Fruit fly (Drosophila melanogaster): ENCODE results near the gene mRNA-cap.

The mRNA-cap gene

DNA sequence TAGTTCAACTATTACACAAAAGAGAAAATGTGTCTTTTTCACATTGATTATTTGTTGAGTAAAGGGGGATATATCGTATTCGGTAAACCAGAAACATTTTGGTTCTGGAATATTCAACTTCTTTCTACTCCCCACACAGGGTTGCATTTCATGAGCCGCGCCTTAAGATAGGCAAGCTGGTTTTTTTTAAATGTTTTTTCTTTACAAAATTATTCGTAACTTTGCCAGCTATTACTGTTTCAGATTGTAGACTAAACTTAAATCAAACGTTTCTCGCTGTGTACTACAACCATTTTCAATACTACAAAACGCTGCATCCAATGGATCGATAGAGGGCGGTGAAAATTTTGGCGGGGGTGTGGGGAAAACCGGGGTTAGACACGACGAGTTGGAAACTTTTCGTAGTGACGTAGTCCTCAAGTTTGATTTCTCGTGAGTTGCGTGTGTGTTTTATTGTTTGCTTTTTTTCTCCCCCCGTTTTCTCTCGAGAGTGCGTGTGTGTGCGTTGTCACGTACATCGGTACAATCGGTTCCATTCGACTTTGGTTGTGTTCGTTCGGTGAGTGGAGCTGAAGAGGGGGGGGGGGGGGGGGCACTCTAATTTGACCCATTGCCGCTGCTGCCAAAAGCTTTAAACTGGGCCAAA lies 29.0 kb downstream of the mRNA-cap start (continued):
- TF ChIP-seq psq (GFP tag; optimal IDR thresholded peaks at IDR 0.05), result no peak
- TF ChIP-seq CG1792 (GFP tag; optimal IDR thresholded peaks at IDR 0.05), result no peak
- no peak for TF ChIP-seq kah (GFP tag; optimal IDR thresholded peaks at IDR 0.05)
- TF ChIP-seq dm (GFP tag; optimal IDR thresholded peaks at IDR 0.05), result no peak
- no peak for TF ChIP-seq CG10366 (GFP tag; IDR thresholded peaks at IDR 0.05)
- no peak for TF ChIP-seq nom (GFP tag; optimal IDR thresholded peaks at IDR 0.05)
- TF ChIP-seq CG1602 (GFP tag; optimal IDR thresholded peaks at IDR 0.05), result peak; percentile 10
- no peak for TF ChIP-seq nerfin-2 (GFP tag; IDR thresholded peaks at IDR 0.05; ENCODE audit: partially characterized antibody)
- TF ChIP-seq CG8388 (GFP tag; optimal IDR thresholded peaks at IDR 0.05), result peak; percentile 28
- no peak for TF ChIP-seq bbx (GFP tag; IDR thresholded peaks at IDR 0.05; ENCODE audit: partially characterized antibody)
- TF ChIP-seq sisA (GFP tag; IDR thresholded peaks at IDR 0.05), result no peak; the same call in 1 of the 2 replicates
- no peak for TF ChIP-seq en (GFP tag; optimal IDR thresholded peaks at IDR 0.05)
- peak; percentile 1 for TF ChIP-seq Hr3 (GFP tag; optimal IDR thresholded peaks at IDR 0.05)
- no peak for TF ChIP-seq CG12236 (GFP tag; optimal IDR thresholded peaks at IDR 0.05)
- TF ChIP-seq CG2712 (tag; optimal IDR thresholded peaks at IDR 0.05), result peak; percentile 44
- TF ChIP-seq br (optimal IDR thresholded peaks at IDR 0.05), result no peak
- TF ChIP-seq Neu2 (GFP tag; optimal IDR thresholded peaks at IDR 0.05; ENCODE audit: borderline replicate concordance), result no peak
- no peak for TF ChIP-seq gce (GFP tag; IDR thresholded peaks at IDR 0.05)
- no peak for TF ChIP-seq Ravus (GFP tag; IDR thresholded peaks at IDR 0.05)
- TF ChIP-seq B-H2 (GFP tag; optimal IDR thresholded peaks at IDR 0.05), result no peak
- TF ChIP-seq maf-S (GFP tag; optimal IDR thresholded peaks at IDR 0.05), result no peak
- TF ChIP-seq bcd (GFP tag; optimal IDR thresholded peaks at IDR 0.05), result peak; percentile 12
- TF ChIP-seq Jarid2 (GFP tag; optimal IDR thresholded peaks at IDR 0.05), result no peak
- TF ChIP-seq Fer2 (tag; optimal IDR thresholded peaks at IDR 0.05), result no peak
- TF ChIP-seq da (GFP tag; optimal IDR thresholded peaks at IDR 0.05), result no peak
- peak; percentile 43 for TF ChIP-seq CG4424 (GFP tag; optimal IDR thresholded peaks at IDR 0.05)
- TF ChIP-seq CG3065 (GFP tag; optimal IDR thresholded peaks at IDR 0.05), result no peak
- no peak for TF ChIP-seq HmgD (GFP tag; optimal IDR thresholded peaks at IDR 0.05)
- no peak for TF ChIP-seq CG6854 (GFP tag; optimal IDR thresholded peaks at IDR 0.05)
- TF ChIP-seq bsh (GFP tag; optimal IDR thresholded peaks at IDR 0.05), result peak in 1 of 2 experiments; percentile 52
- no peak for TF ChIP-seq croc (GFP tag; conservative IDR thresholded peaks at IDR 0.05)
- TF ChIP-seq CG7839 (tag; optimal IDR thresholded peaks at IDR 0.05), result peak; percentile 46
- TF ChIP-seq zfh1 (GFP tag; IDR thresholded peaks at IDR 0.05), result no peak
- peak; percentile 46 for TF ChIP-seq CG10979 (tag; optimal IDR thresholded peaks at IDR 0.05)
- no peak for TF ChIP-seq prd (optimal IDR thresholded peaks at IDR 0.05)
- TF ChIP-seq prd (GFP tag; IDR thresholded peaks at IDR 0.05), result peak; percentile 35; the same call in 1 of the 3 replicates
- TF ChIP-seq CG14965 (GFP tag; optimal IDR thresholded peaks at IDR 0.05; ENCODE audit: borderline replicate concordance), result no peak
- no peak for TF ChIP-seq usp (GFP tag; optimal IDR thresholded peaks at IDR 0.05)
- TF ChIP-seq HLH4C (GFP tag; IDR thresholded peaks at IDR 0.05; ENCODE audit: partially characterized antibody), result no peak
- TF ChIP-seq exex (tag; optimal IDR thresholded peaks at IDR 0.05), result no peak
- TF ChIP-seq CG6683 (GFP tag; optimal IDR thresholded peaks at IDR 0.05), result no peak
- peak; percentile 28 for TF ChIP-seq CG7556 (GFP tag; optimal IDR thresholded peaks at IDR 0.05)
- peak; percentile 26 for TF ChIP-seq CG12769 (tag; optimal IDR thresholded peaks at IDR 0.05)
- peak; percentile 44 for TF ChIP-seq CG17359 (tag; optimal IDR thresholded peaks at IDR 0.05)
- no peak for TF ChIP-seq pan (optimal IDR thresholded peaks at IDR 0.05)
- TF ChIP-seq pan (GFP tag; optimal IDR thresholded peaks at IDR 0.05 in 1 of 2, IDR thresholded peaks at IDR 0.05 in 1 of 2), result no peak
- no peak for TF ChIP-seq trem (tag; optimal IDR thresholded peaks at IDR 0.05)
- no peak for TF ChIP-seq zen2 (GFP tag; IDR thresholded peaks at IDR 0.05; ENCODE audit: partially characterized antibody)
- no peak for TF ChIP-seq Max (GFP tag; optimal IDR thresholded peaks at IDR 0.05)
- no peak for TF ChIP-seq grn (GFP tag; optimal IDR thresholded peaks at IDR 0.05)
- no peak for TF ChIP-seq Poxn (GFP tag; IDR thresholded peaks at IDR 0.05)
